Fruit fly (Drosophila melanogaster) whole organism, embryonic: ENCODE measurements around the gene CG15506.
A peak's percentile ranks its signal among the peaks of the same experiment; 100 is the strongest.

Experiments used
- CG10366 ChIP-seq: fragments of 200-800 bp; sonication (Bioruptor generic); IDR thresholded peaks from 2 replicates; pipeline ENCODE4 v1.3.6; 2022; ENCODE audit warnings: missing biosample characterization, missing genetic modification characterization
- CG10565 ChIP-seq: fragments of 200-800 bp; sonication (Bioruptor generic); optimal IDR thresholded peaks from 3 replicates; lab custom pipeline; 2016; ENCODE audit warnings: missing biosample characterization, mild to moderate bottlenecking, missing genetic modification characterization
- CG11398 ChIP-seq: fragments of 200-800 bp; sonication (Bioruptor generic); optimal IDR thresholded peaks from 2 replicates; lab custom pipeline; 2016; ENCODE audit warnings: missing biosample characterization, missing genetic modification characterization
- CG13894 ChIP-seq: fragments of 200-800 bp; sonication (Bioruptor generic); optimal IDR thresholded peaks from 3 replicates; lab custom pipeline; 2018; ENCODE audit warnings: missing biosample characterization, mild to moderate bottlenecking, missing genetic modification characterization, moderate library complexity
- CG14014 ChIP-seq: fragments of 200-800 bp; sonication (Bioruptor generic); IDR thresholded peaks from 2 replicates; pipeline ENCODE4 v1.3.6; 2022; ENCODE audit warnings: missing biosample characterization, missing genetic modification characterization
- CG14710 ChIP-seq: fragments of 200-800 bp; sonication (Bioruptor generic); optimal IDR thresholded peaks from 3 replicates; lab custom pipeline; 2019; ENCODE audit warnings: missing biosample characterization, mild to moderate bottlenecking, missing genetic modification characterization, moderate library complexity
- CG14860 ChIP-seq: fragments of 200-800 bp; sonication (Bioruptor generic); IDR thresholded peaks from 3 replicates; pipeline ENCODE4 v1.3.6; 2022; ENCODE audit warnings: missing biosample characterization, missing genetic modification characterization; ENCODE audit not compliant: partially characterized antibody
- CG15696 ChIP-seq: fragments of 200-800 bp; sonication (Bioruptor generic); optimal IDR thresholded peaks from 2 replicates; lab custom pipeline; 2019; ENCODE audit warnings: missing biosample characterization, mild to moderate bottlenecking, missing genetic modification characterization, moderate library complexity
- CG1647 ChIP-seq: fragments of 200-800 bp; sonication (Bioruptor generic); optimal IDR thresholded peaks from 3 replicates; lab custom pipeline; 2016; ENCODE audit warnings: missing biosample characterization, missing genetic modification characterization
- CG17829 ChIP-seq: fragments of 200-800 bp; optimal IDR thresholded peaks from 2 replicates; lab custom pipeline; 2019; ENCODE audit warnings: missing biosample characterization, mild to moderate bottlenecking, missing genetic modification characterization, moderate library complexity
- CG18619 ChIP-seq: fragments of 200-800 bp; sonication (Bioruptor generic); optimal IDR thresholded peaks from 3 replicates; lab custom pipeline; 2017; ENCODE audit warnings: missing biosample characterization, mild to moderate bottlenecking, missing genetic modification characterization
- CG2116 ChIP-seq: fragments of 200-800 bp; sonication (Bioruptor generic); optimal IDR thresholded peaks from 3 replicates; lab custom pipeline; 2018; ENCODE audit warnings: missing biosample characterization, mild to moderate bottlenecking, missing genetic modification characterization
- CG30403 ChIP-seq: fragments of 200-800 bp; sonication (Bioruptor generic); optimal IDR thresholded peaks from 3 replicates; lab custom pipeline; 2016; ENCODE audit warnings: missing biosample characterization, missing genetic modification characterization
- CG31441 ChIP-seq: fragments of 200-800 bp; sonication (Bioruptor generic); IDR thresholded peaks from 2 replicates; pipeline ENCODE4 v1.3.6; 2022; ENCODE audit warnings: missing biosample characterization, missing genetic modification characterization
- CG3847 ChIP-seq: fragments of 200-800 bp; sonication (Bioruptor generic); IDR thresholded peaks from 2 replicates; pipeline ENCODE4 v1.3.6; 2022; ENCODE audit warnings: missing biosample characterization, missing genetic modification characterization
- CG4282 ChIP-seq: fragments of 200-800 bp; sonication (Bioruptor generic); optimal IDR thresholded peaks from 2 replicates; lab custom pipeline; 2016; ENCODE audit warnings: missing biosample characterization, missing genetic modification characterization
- CG4707 ChIP-seq: fragments of 200-800 bp; sonication (Bioruptor generic); optimal IDR thresholded peaks from 2 replicates; lab custom pipeline; 2018; ENCODE audit warnings: missing biosample characterization, mild to moderate bottlenecking, missing genetic modification characterization, moderate library complexity
- CG6791 ChIP-seq: fragments of 200-800 bp; sonication (Bioruptor generic); IDR thresholded peaks from 3 replicates; pipeline ENCODE4 v1.3.6; 2022; ENCODE audit warnings: missing biosample characterization, missing genetic modification characterization; ENCODE audit not compliant: partially characterized antibody
- CG9609 ChIP-seq: fragments of 200-800 bp; sonication (Bioruptor generic); optimal IDR thresholded peaks from 3 replicates; lab custom pipeline; 2016; ENCODE audit warnings: missing biosample characterization, missing genetic modification characterization
- CG9797 ChIP-seq: fragments of 200-800 bp; sonication (Bioruptor generic); optimal IDR thresholded peaks from 3 replicates; lab custom pipeline; 2018; ENCODE audit warnings: missing biosample characterization, mild to moderate bottlenecking, missing genetic modification characterization
- CHES-1-like ChIP-seq: fragments of 200-800 bp; sonication (Bioruptor generic); optimal IDR thresholded peaks from 2 replicates; lab custom pipeline; 2016; ENCODE audit warnings: missing biosample characterization, missing genetic modification characterization
- CTCF ChIP-seq: fragments of 200-800 bp; sonication (Bioruptor generic); optimal IDR thresholded peaks from 2 replicates; lab custom pipeline; 2017; ENCODE audit warnings: missing biosample characterization, mild to moderate bottlenecking, missing genetic modification characterization, moderate library complexity
- Dref ChIP-seq: fragments of 200-800 bp; sonication (Bioruptor generic); IDR thresholded peaks from 2 replicates; pipeline ENCODE4 v1.3.6; 2022; ENCODE audit warnings: missing biosample characterization, missing genetic modification characterization
- Fer2 ChIP-seq: fragments of 200-800 bp; sonication (Bioruptor generic); optimal IDR thresholded peaks from 2 replicates; lab custom pipeline; 2018; ENCODE audit warnings: missing biosample characterization, mild to moderate bottlenecking, missing genetic modification characterization, moderate library complexity
- HmgD ChIP-seq: fragments of 200-800 bp; sonication (Bioruptor generic); optimal IDR thresholded peaks from 3 replicates; lab custom pipeline; 2016; ENCODE audit warnings: missing biosample characterization, missing genetic modification characterization
- Hr51 ChIP-seq, 2 experiments: fragments of 200-800 bp; sonication (Bioruptor generic); optimal IDR thresholded peaks; 2 replicates in 1 of 2; 3 replicates in 1 of 2; lab custom pipeline; 2016 to 2018; ENCODE audit warnings: missing biosample characterization in 2 of 2, missing genetic modification characterization in 2 of 2, mild to moderate bottlenecking in 1 of 2, moderate library complexity in 1 of 2
- Lhr ChIP-seq: fragments of 200-800 bp; sonication (Bioruptor generic); optimal IDR thresholded peaks from 3 replicates; lab custom pipeline; 2017; ENCODE audit warnings: mild to moderate bottlenecking, missing biosample characterization, missing genetic modification reagents, missing genetic modification characterization
- Vsx1 ChIP-seq: fragments of 200-800 bp; sonication (Bioruptor generic); optimal IDR thresholded peaks from 2 replicates; lab custom pipeline; 2017; ENCODE audit warnings: missing biosample characterization, mild to moderate bottlenecking, missing genetic modification characterization, missing genetic modification reagents
- bcd ChIP-seq: fragments of 200-800 bp; sonication (Bioruptor generic); optimal IDR thresholded peaks from 2 replicates; lab custom pipeline; 2017; ENCODE audit warnings: missing biosample characterization, mild to moderate bottlenecking, missing genetic modification characterization
- bsh ChIP-seq, 2 experiments: fragments of 200-800 bp; sonication (Bioruptor generic); optimal IDR thresholded peaks; 2 replicates each; lab custom pipeline; 2017 to 2018; ENCODE audit warnings: mild to moderate bottlenecking in 2 of 2, missing biosample characterization in 2 of 2, missing genetic modification characterization in 2 of 2, moderate library complexity in 1 of 2
- cad ChIP-seq: fragments of >200 bp; optimal IDR thresholded peaks from 2 replicates; lab custom pipeline; 2017; ENCODE audit warnings: missing biosample characterization, missing genetic modification characterization
- crol ChIP-seq: fragments of 200-800 bp; sonication (Bioruptor generic); IDR thresholded peaks from 2 replicates; pipeline ENCODE4 v1.3.6; 2022; ENCODE audit warnings: missing biosample characterization, missing genetic modification characterization
- dm ChIP-seq: fragments of 200-800 bp; sonication (Bioruptor generic); optimal IDR thresholded peaks from 3 replicates; lab custom pipeline; 2016; ENCODE audit warnings: missing biosample characterization, missing genetic modification characterization
- dpn ChIP-seq, 2 experiments: fragments of 200-800 bp; sonication (Bioruptor generic); optimal IDR thresholded peaks; 3 replicates each; lab custom pipeline; 2016; ENCODE audit warnings: missing biosample characterization in 2 of 2, missing genetic modification characterization in 2 of 2
- fru ChIP-seq: fragments of >200 bp; optimal IDR thresholded peaks from 2 replicates; lab custom pipeline; 2017
- h ChIP-seq: fragments of >200 bp; optimal IDR thresholded peaks from 2 replicates; lab custom pipeline; 2017
- jumu ChIP-seq: fragments of 200-800 bp; sonication (Bioruptor generic); optimal IDR thresholded peaks from 3 replicates; lab custom pipeline; 2016; ENCODE audit warnings: missing biosample characterization, missing genetic modification characterization
- knrl ChIP-seq: fragments of 200-800 bp; sonication (Bioruptor generic); IDR thresholded peaks from 3 replicates; pipeline ENCODE4 v1.3.6; 2022; ENCODE audit warnings: missing biosample characterization, missing genetic modification characterization; ENCODE audit not compliant: partially characterized antibody
- lov ChIP-seq, 2 experiments: fragments of 200-800 bp in 1 of 2; fragments of >200 bp in 1 of 2; sonication (Bioruptor generic) in 1 of 2; IDR thresholded peaks in 1 of 2; optimal IDR thresholded peaks in 1 of 2; 2 replicates in 1 of 2; 3 replicates in 1 of 2; pipeline versions ENCODE4 v1.3.6 to Lab custom; 2017 to 2022; ENCODE audit warnings: missing biosample characterization in 1 of 2, missing genetic modification characterization in 1 of 2
- mam ChIP-seq: fragments of 200-800 bp; sonication (Bioruptor generic); optimal IDR thresholded peaks from 3 replicates; lab custom pipeline; 2016; ENCODE audit warnings: missing biosample characterization, missing genetic modification characterization
- pan ChIP-seq, 4 experiments: fragments of >200 bp in 3 of 4; fragments of 200-800 bp in 1 of 4; sonication (Bioruptor generic) in 1 of 4; optimal IDR thresholded peaks in 3 of 4; IDR thresholded peaks in 1 of 4; 2 replicates each; pipeline versions ENCODE4 v1.3.6 to Lab custom; 2017 to 2022; ENCODE audit warnings: missing biosample characterization in 2 of 4, missing genetic modification characterization in 2 of 4, mixed read lengths in 1 of 4
- pb ChIP-seq: fragments of 200-800 bp; sonication (Bioruptor generic); optimal IDR thresholded peaks from 3 replicates; lab custom pipeline; 2016; ENCODE audit warnings: missing biosample characterization, missing genetic modification characterization
- phol ChIP-seq: fragments of 200-800 bp; sonication (Bioruptor generic); optimal IDR thresholded peaks from 3 replicates; lab custom pipeline; 2018; ENCODE audit warnings: missing biosample characterization, mild to moderate bottlenecking, missing genetic modification characterization, moderate library complexity
- pita ChIP-seq: fragments of 200-800 bp; sonication (Bioruptor generic); optimal IDR thresholded peaks from 2 replicates; lab custom pipeline; 2017; ENCODE audit warnings: missing biosample characterization, mild to moderate bottlenecking, missing genetic modification characterization
- pros ChIP-seq: fragments of 200-800 bp; sonication (Bioruptor generic); optimal IDR thresholded peaks from 3 replicates; lab custom pipeline; 2019; ENCODE audit warnings: missing biosample characterization, mild to moderate bottlenecking, missing genetic modification characterization, moderate library complexity
- rib ChIP-seq: fragments of 200-800 bp; sonication (Bioruptor generic); IDR thresholded peaks from 2 replicates; pipeline ENCODE4 v1.3.6; 2022; ENCODE audit warnings: missing biosample characterization, missing genetic modification characterization
- ro ChIP-seq: fragments of 200-800 bp; sonication (Bioruptor generic); IDR thresholded peaks from 2 replicates; pipeline ENCODE4 v1.3.6; 2022; ENCODE audit warnings: missing biosample characterization, missing genetic modification characterization
- toy ChIP-seq: fragments of 200-800 bp; sonication (Bioruptor generic); IDR thresholded peaks from 2 replicates; pipeline ENCODE4 v1.3.6; 2022; ENCODE audit warnings: missing biosample characterization, missing genetic modification characterization
- zfh2 ChIP-seq: fragments of 200-800 bp; sonication (Bioruptor generic); optimal IDR thresholded peaks from 2 replicates; lab custom pipeline; 2016; ENCODE audit warnings: missing biosample characterization, missing genetic modification characterization

Gene CG15506

dm6 chr3R:29725577-29726240 is 7.2 kb downstream of the CG15506 start, which contains the start of gene Kul (continued):
- TF ChIP-seq CG4707 (GFP tag; lab: Kevin White, UChicago), result peak; percentile 48
- no peak for TF ChIP-seq CG1647 (GFP tag; lab: Kevin White, UChicago)
- TF ChIP-seq HmgD (GFP tag; lab: Kevin White, UChicago), result peak; percentile 50
- peak; percentile 99 for TF ChIP-seq CG14710
- peak; percentile 26 for TF ChIP-seq dm (GFP tag; lab: Kevin White, UChicago)
- TF ChIP-seq CG4282, result peak; percentile 93
- no peak for TF ChIP-seq pros
- peak; percentile 27 for TF ChIP-seq CTCF
- peak; percentile 49 for TF ChIP-seq CG2116 (GFP tag; lab: Kevin White, UChicago)
- TF ChIP-seq CG30403, result peak; percentile 36
- TF ChIP-seq Hr51 (GFP tag; optimal IDR thresholded peaks at IDR 0.05; lab: Kevin White, UChicago), result peak in 1 of 2 experiments; percentile 8
- TF ChIP-seq dpn (GFP tag; optimal IDR thresholded peaks at IDR 0.05; lab: Kevin White, UChicago), result peak; percentile 5 to 41
- TF ChIP-seq CG15696, result peak; percentile 2
- no peak for TF ChIP-seq rib (GFP tag; lab: Robert Waterston, UW)
- no peak for TF ChIP-seq CG14860 (GFP tag; lab: Robert Waterston, UW)
- peak; percentile 54 for TF ChIP-seq CHES-1-like (GFP tag; lab: Kevin White, UChicago)
- TF ChIP-seq fru (lab: Kevin White, UChicago), result no peak
- TF ChIP-seq CG10366 (GFP tag; lab: Robert Waterston, UW), result peak; percentile 23; the same call in 1 of the 2 replicates
- TF ChIP-seq bcd (GFP tag; lab: Kevin White, UChicago), result peak; percentile 2
- no peak for TF ChIP-seq toy (GFP tag; lab: Robert Waterston, UW)
- no peak for TF ChIP-seq ro (GFP tag; lab: Robert Waterston, UW)
- TF ChIP-seq CG3847, result peak; percentile 43
- TF ChIP-seq knrl (GFP tag; lab: Robert Waterston, UW), result peak; percentile 28; the same call in 1 of the 3 replicates
- TF ChIP-seq CG9797 (GFP tag; lab: Kevin White, UChicago), result peak; percentile 77
- TF ChIP-seq h (lab: Kevin White, UChicago), result no peak
- TF ChIP-seq CG14014 (GFP tag; lab: Robert Waterston, UW), result peak; percentile 47; the same call in 1 of the 2 replicates
- TF ChIP-seq CG10565 (GFP tag; lab: Kevin White, UChicago), result no peak
- TF ChIP-seq CG18619 (GFP tag; lab: Kevin White, UChicago), result peak; percentile 18
- no peak for TF ChIP-seq Vsx1 (GFP tag; lab: Kevin White, UChicago)
- no peak for TF ChIP-seq crol (GFP tag; lab: Robert Waterston, UW)
- peak; percentile 45 for TF ChIP-seq Dref (GFP tag; lab: Robert Waterston, UW)
- peak; percentile 50 for TF ChIP-seq pita (GFP tag; lab: Kevin White, UChicago)
- peak; percentile 12 for TF ChIP-seq CG11398
- no peak for TF ChIP-seq pan (optimal IDR thresholded peaks at IDR 0.05; lab: Kevin White, UChicago)
- peak in 1 of 2 experiments; percentile 36 for TF ChIP-seq pan (GFP tag; optimal IDR thresholded peaks at IDR 0.05 in 1 of 2, IDR thresholded peaks at IDR 0.05 in 1 of 2)
- TF ChIP-seq CG13894 (tag; lab: Kevin White, UChicago), result no peak
- peak; percentile 7 to 40 for TF ChIP-seq bsh (GFP tag; optimal IDR thresholded peaks at IDR 0.05; lab: Kevin White, UChicago)
- no peak for TF ChIP-seq cad (GFP tag; lab: Kevin White, UChicago)
- peak; percentile 20 for TF ChIP-seq CG9609 (GFP tag; lab: Kevin White, UChicago)
- TF ChIP-seq phol (tag; lab: Kevin White, UChicago), result peak; percentile 37
- TF ChIP-seq CG31441, result no peak
- peak; percentile 28 for TF ChIP-seq CG17829
- peak; percentile 56 for TF ChIP-seq jumu (GFP tag; lab: Kevin White, UChicago)
- TF ChIP-seq Fer2 (tag; lab: Kevin White, UChicago), result no peak
- TF ChIP-seq lov (optimal IDR thresholded peaks at IDR 0.05; lab: Kevin White, UChicago), result no peak
- TF ChIP-seq lov (GFP tag; IDR thresholded peaks at IDR 0.05; lab: Robert Waterston, UW), result no peak
- peak; percentile 2 for TF ChIP-seq zfh2 (GFP tag; lab: Kevin White, UChicago)
- TF ChIP-seq Lhr (GFP tag; lab: Kevin White, UChicago), result peak; percentile 50
- TF ChIP-seq mam (GFP tag; lab: Kevin White, UChicago), result peak; percentile 36
- peak; percentile 61; the same call in 1 of the 3 replicates for TF ChIP-seq CG6791 (GFP tag; lab: Robert Waterston, UW)
- TF ChIP-seq pb (GFP tag; lab: Kevin White, UChicago), result peak; percentile 47
